Worm (Caenorhabditis elegans) whole organism, L4 larva: ENCODE results near the gene cyp-23A1.

Experiments used
- F26F4.8 ChIP-seq: fragments of 200-800 bp; sonication (Bioruptor generic); conservative IDR thresholded peaks from 2 replicates; pipeline ENCODE4 v1.3.6; 2022; ENCODE audit warnings: missing genetic modification characterization, missing compliant biosample characterization
- T20F7.1 ChIP-seq: fragments of 200-800 bp; sonication (Bioruptor generic); optimal IDR thresholded peaks from 2 replicates; lab custom pipeline; 2018; ENCODE audit warnings: mild to moderate bottlenecking, missing genetic modification characterization, missing compliant biosample characterization
- Y5F2A.4 ChIP-seq: fragments of 200-800 bp; sonication (Bioruptor generic); optimal IDR thresholded peaks from 2 replicates; lab custom pipeline; 2018; ENCODE audit warnings: mild to moderate bottlenecking, missing genetic modification characterization, missing compliant biosample characterization
- Y75B8A.6 ChIP-seq: fragments of 200-800 bp; sonication (Bioruptor generic); IDR thresholded peaks from 2 replicates; pipeline ENCODE4 v1.3.6; 2022; ENCODE audit warnings: missing genetic modification reagents, missing genetic modification characterization, missing compliant biosample characterization
- ZK546.5 ChIP-seq, 2 experiments: sonication (generic microtip); optimal IDR thresholded peaks; 2 replicates each; lab custom pipeline; 2017; ENCODE audit warnings: missing biosample characterization in 2 of 2, missing genetic modification characterization in 2 of 2
- aha-1 ChIP-seq: fragments of 150-350 bp; peaks from one replicate; lab custom pipeline; 2014; ENCODE audit warnings: missing biosample characterization, missing genetic modification characterization
- ceh-28 ChIP-seq: fragments of 150-350 bp; optimal IDR thresholded peaks from 2 replicates; lab custom pipeline; 2014; ENCODE audit warnings: missing biosample characterization, missing genetic modification reagents, missing genetic modification characterization
- hif-1 ChIP-seq, 2 experiments: sonication (generic microtip); optimal IDR thresholded peaks; 2 replicates each; lab custom pipeline; 2016 to 2017; ENCODE audit warnings: missing compliant biosample characterization in 2 of 2, missing genetic modification characterization in 2 of 2, missing genetic modification reagents in 2 of 2, missing genotype in 2 of 2, mild to moderate bottlenecking in 1 of 2
- hlh-11 ChIP-seq: fragments of 200-800 bp; sonication (Bioruptor generic); optimal IDR thresholded peaks from 2 replicates; lab custom pipeline; 2018; ENCODE audit warnings: mild to moderate bottlenecking, missing genetic modification characterization, missing compliant biosample characterization
- hlh-30 ChIP-seq: sonication (generic microtip); optimal IDR thresholded peaks from 2 replicates; lab custom pipeline; 2017; ENCODE audit warnings: antibody characterized with exemption, mild to moderate bottlenecking, missing genetic modification characterization, missing compliant biosample characterization; ENCODE audit not compliant: insufficient read depth
- lim-7 ChIP-seq: fragments of 200-800 bp; sonication (Bioruptor generic); IDR thresholded peaks from 2 replicates; pipeline ENCODE4 v1.3.6; 2022; ENCODE audit warnings: missing genetic modification characterization, missing compliant biosample characterization
- lin-15B ChIP-seq: fragments of 150-350 bp; sonication (generic microtip); optimal IDR thresholded peaks from 3 replicates; lab custom pipeline; 2014; ENCODE audit warnings: missing biosample characterization, missing genetic modification characterization
- lin-29 ChIP-seq: fragments of 200-800 bp; sonication (Bioruptor generic); IDR thresholded peaks from 2 replicates; pipeline ENCODE4 v1.3.6; 2022; ENCODE audit warnings: missing genetic modification reagents, missing genetic modification characterization, missing compliant biosample characterization
- lin-38 ChIP-seq: fragments of 200-800 bp; sonication (Bioruptor generic); IDR thresholded peaks from 2 replicates; pipeline ENCODE4 v1.3.6; 2022; ENCODE audit warnings: missing genetic modification reagents, missing genetic modification characterization, missing compliant biosample characterization
- lin-39 ChIP-seq: fragments of 150-350 bp; optimal IDR thresholded peaks from 2 replicates; lab custom pipeline; 2014; ENCODE audit warnings: missing biosample characterization, missing genetic modification reagents, missing genetic modification characterization
- lsy-2 ChIP-seq, 2 experiments: fragments of 150-350 bp in 1 of 2; sonication (generic microtip) in 1 of 2; optimal IDR thresholded peaks; 2 replicates each; lab custom pipeline; 2014 to 2017; ENCODE audit warnings: missing biosample characterization in 2 of 2, missing genetic modification characterization in 2 of 2
- madf-9 ChIP-seq: fragments of 200-800 bp; sonication (Bioruptor generic); conservative IDR thresholded peaks from 2 replicates; pipeline ENCODE4 v1.3.6; 2022; ENCODE audit warnings: missing genetic modification reagents, missing genetic modification characterization, missing compliant biosample characterization
- mxl-2 ChIP-seq: fragments of 200-800 bp; sonication (Bioruptor generic); conservative IDR thresholded peaks from 2 replicates; pipeline ENCODE4 v1.3.6; 2022; ENCODE audit warnings: missing genetic modification reagents, missing genetic modification characterization, missing compliant biosample characterization
- nhr-10 ChIP-seq: fragments of 150-350 bp; optimal IDR thresholded peaks from 2 replicates; lab custom pipeline; 2014; ENCODE audit warnings: missing biosample characterization, missing genetic modification characterization
- nhr-11 ChIP-seq: fragments of 150-350 bp; optimal IDR thresholded peaks from 2 replicates; lab custom pipeline; 2014; ENCODE audit warnings: missing biosample characterization, missing genetic modification characterization
- nhr-25 ChIP-seq: sonication (generic microtip); optimal IDR thresholded peaks from 2 replicates; lab custom pipeline; 2017; ENCODE audit warnings: missing genetic modification characterization, mild to moderate bottlenecking, missing compliant biosample characterization, antibody characterized with exemption, moderate library complexity, borderline replicate concordance; ENCODE audit not compliant: insufficient read depth
- nhr-28 ChIP-seq: fragments of 150-350 bp; optimal IDR thresholded peaks from 2 replicates; lab custom pipeline; 2014; ENCODE audit warnings: missing biosample characterization, missing genetic modification characterization
- nhr-6 ChIP-seq: fragments of 150-350 bp; optimal IDR thresholded peaks from 2 replicates; lab custom pipeline; 2014; ENCODE audit warnings: missing biosample characterization, missing genetic modification characterization
- pha-4 ChIP-seq, 2 experiments: fragments of 150-350 bp in 1 of 2; fragments of 200-800 bp in 1 of 2; sonication (Bioruptor generic) in 1 of 2; IDR thresholded peaks in 1 of 2; optimal IDR thresholded peaks in 1 of 2; 2 replicates each; pipeline versions ENCODE4 v1.3.6 to Lab custom; 2014 to 2022; ENCODE audit warnings: missing genetic modification characterization in 2 of 2, missing genetic modification reagents in 2 of 2, missing biosample characterization in 1 of 2, missing compliant biosample characterization in 1 of 2
- unc-39 ChIP-seq: sonication (generic microtip); optimal IDR thresholded peaks from 2 replicates; lab custom pipeline; 2017; ENCODE audit warnings: missing biosample characterization, missing genetic modification characterization
- unc-62 ChIP-seq, 3 experiments: fragments of 150-350 bp in 1 of 3; sonication (generic microtip); optimal IDR thresholded peaks in 2 of 3; peaks in 1 of 3; 1 replicate in 1 of 3; 2 replicates in 2 of 3; lab custom pipeline; 2014 to 2017; ENCODE audit warnings: missing biosample characterization in 3 of 3, missing genetic modification characterization in 3 of 3, missing genetic modification reagents in 3 of 3, missing genotype in 1 of 3
- zfp-3 ChIP-seq: fragments of 200-800 bp; sonication (Bioruptor generic); conservative IDR thresholded peaks from 2 replicates; pipeline ENCODE4 v1.3.6; 2022; ENCODE audit warnings: missing genetic modification reagents, missing genetic modification characterization, missing compliant biosample characterization
- zip-11 ChIP-seq: fragments of 200-800 bp; sonication (Bioruptor generic); IDR thresholded peaks from 2 replicates; pipeline ENCODE4 v1.3.6; 2022; ENCODE audit warnings: missing genetic modification characterization, missing compliant biosample characterization

cyp-23A1 gene

ce11 chrII:4531880-4532279 lies 19.9 kb downstream of the cyp-23A1 start, which contains the start of gene sra-32:
Gene sra-32 (minus strand): TSS chrII:4531980.
- no peak for TF ChIP-seq zip-11 (GFP tag; lab: Robert Waterston, UW)
- no peak for TF ChIP-seq mxl-2 (GFP tag; lab: Robert Waterston, UW)
- TF ChIP-seq F26F4.8, result no peak
- no peak for TF ChIP-seq ceh-28 (tag; lab: Kevin White, UChicago)
- no peak for TF ChIP-seq nhr-11 (tag; lab: Kevin White, UChicago)
- TF ChIP-seq pha-4 (GFP tag; IDR thresholded peaks at IDR 0.05; lab: Robert Waterston, UW), result no peak
- TF ChIP-seq pha-4 (tag; optimal IDR thresholded peaks at IDR 0.05; lab: Kevin White, UChicago), result no peak

- TF ChIP-seq hlh-11 (tag; lab: Kevin White, UChicago) (no peak), lim-7 (GFP tag; lab: Robert Waterston, UW) (no peak), pha-4 (GFP tag; IDR thresholded peaks at IDR 0.05; lab: Robert Waterston, UW) (no peak), pha-4 (tag; optimal IDR thresholded peaks at IDR 0.05; lab: Kevin White, UChicago) (no peak), lin-39 (tag; lab: Kevin White, UChicago) (no peak), madf-9 (GFP tag; lab: Robert Waterston, UW) (no peak), lin-15B (no peak), Y75B8A.6 (GFP tag; lab: Robert Waterston, UW) (no peak), lsy-2 (tag; optimal IDR thresholded peaks at IDR 0.05; lab: Kevin White, UChicago) (no peak), ZK546.5 (tag; optimal IDR thresholded peaks at IDR 0.05; lab: Kevin White, UChicago) (no peak)
Observed at ce11 chrII:4537141-4537540, 25.1 kb downstream of the cyp-23A1 start, which contains the start of gene sra-33. Gene sra-33 (minus strand): TSS chrII:4537241.

DNA sequence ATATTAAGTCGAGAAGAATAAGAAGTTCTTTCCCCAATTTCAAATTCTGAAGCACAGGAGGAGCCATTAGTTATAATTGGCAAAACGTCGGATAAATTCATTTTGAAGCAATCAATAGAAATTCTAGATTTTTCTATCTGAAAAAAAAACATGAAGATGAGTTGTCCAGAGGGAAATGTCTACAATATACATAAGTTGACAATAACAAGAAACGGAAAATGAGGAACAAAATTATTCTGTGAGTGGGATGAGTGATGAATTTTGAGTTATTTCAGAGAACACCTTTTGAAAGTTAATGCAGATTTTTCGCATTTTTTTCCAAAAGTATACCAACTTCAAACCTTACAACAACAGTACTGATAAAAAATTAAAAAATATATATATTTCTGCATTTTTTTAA lies 28.6 kb downstream of the cyp-23A1 start, which contains the start of gene sra-36:
Gene sra-36, minus strand, starts transcription at position 101 of the 400 bp plus-strand sequence.
- TF ChIP-seq Y5F2A.4 (GFP tag; lab: Kevin White, UChicago) (no peak), T20F7.1 (GFP tag; lab: Kevin White, UChicago) (no peak), hlh-30 (tag; lab: Kevin White, UChicago) (no peak), lin-38 (GFP tag; lab: Robert Waterston, UW) (no peak), hif-1 (tag; optimal IDR thresholded peaks at IDR 0.05; lab: Kevin White, UChicago) (no peak)

ce11 chrII:4543568-4543967 lies 31.6 kb downstream of the cyp-23A1 start, which contains the start of gene sra-34:
Gene sra-34 (minus strand): TSS chrII:4543668.
- peak; percentile 54 for TF ChIP-seq aha-1
- no peak for TF ChIP-seq zfp-3

- no peak for TF ChIP-seq nhr-10 (tag; lab: Kevin White, UChicago)
- peak in 1 of 2 experiments; percentile 30 for TF ChIP-seq unc-62 (GFP tag; optimal IDR thresholded peaks at IDR 0.05 in 1 of 2; lab: Kevin White, UChicago)
- no peak for TF ChIP-seq unc-62 (tag; optimal IDR thresholded peaks at IDR 0.05; lab: Kevin White, UChicago)
- TF ChIP-seq nhr-28 (tag; lab: Kevin White, UChicago), result peak; percentile 7
- no peak for TF ChIP-seq nhr-25 (tag; lab: Kevin White, UChicago)
Observed at ce11 chrII:4548408-4548807, 36.4 kb downstream of the cyp-23A1 start.

ce11 chrII:4549983-4550572 lies 38.1 kb downstream of the cyp-23A1 start:
- no peak for TF ChIP-seq unc-39 (tag; lab: Kevin White, UChicago)
- no peak for TF ChIP-seq nhr-6 (tag; lab: Kevin White, UChicago)
- peak; percentile 18 for TF ChIP-seq hlh-30 (tag; lab: Kevin White, UChicago)
- TF ChIP-seq lin-29 (GFP tag; lab: Robert Waterston, UW), result no peak
